Worm (Caenorhabditis elegans): ENCODE measurements around the gene apt-9.

The apt-9 gene

ce11 chrX:11095480-11095879 is 27.2 kb downstream of the apt-9 start:
- TF ChIP-seq unc-42 (tag; optimal IDR thresholded peaks at IDR 0.05) (peak; percentile 68), ceh-14 (tag; optimal IDR thresholded peaks at IDR 0.05) (peak; percentile 37), ceh-30 (tag; optimal IDR thresholded peaks at IDR 0.05) (no peak), odd-2 (tag; optimal IDR thresholded peaks at IDR 0.05) (no peak), K09A11.1 (tag; optimal IDR thresholded peaks at IDR 0.05; ENCODE audit: insufficient read depth) (peak; percentile 34), pha-2 (tag; optimal IDR thresholded peaks at IDR 0.05) (peak; percentile 65), eyg-1 (tag; optimal IDR thresholded peaks at IDR 0.05) (peak; percentile 66), hlh-6 (tag; optimal IDR thresholded peaks at IDR 0.05) (peak; percentile 87), mec-3 (tag; optimal IDR thresholded peaks at IDR 0.05; ENCODE audit: borderline replicate concordance) (peak; percentile 40), fkh-6 (tag; optimal IDR thresholded peaks at IDR 0.05) (peak; percentile 69), fax-1 (tag; optimal IDR thresholded peaks at IDR 0.05) (peak; percentile 56), T23F11.4 (GFP tag; optimal IDR thresholded peaks at IDR 0.05) (peak; percentile 39), pat-9 (tag; optimal IDR thresholded peaks at IDR 0.05) (peak; percentile 71), tbx-2 (tag; optimal IDR thresholded peaks at IDR 0.05) (peak; percentile 80), ztf-16 (tag; optimal IDR thresholded peaks at IDR 0.05) (peak; percentile 66), ama-1 (optimal IDR thresholded peaks at IDR 0.05) (no peak), syd-9 (tag; optimal IDR thresholded peaks at IDR 0.05) (peak; percentile 59), ceh-18 (tag; optimal IDR thresholded peaks at IDR 0.05) (peak; percentile 76), ceh-6 (GFP tag; optimal IDR thresholded peaks at IDR 0.05) (peak; percentile 77), sox-4 (tag; optimal IDR thresholded peaks at IDR 0.05) (peak; percentile 40), dve-1 (tag; optimal IDR thresholded peaks at IDR 0.05) (peak; percentile 65), ttx-3 (tag; optimal IDR thresholded peaks at IDR 0.05) (peak; percentile 73), hlh-8 (tag; optimal IDR thresholded peaks at IDR 0.05) (peak; percentile 62), pha-4 (tag; optimal IDR thresholded peaks at IDR 0.05) (no peak), sox-2 (GFP tag; IDR thresholded peaks at IDR 0.05) (peak; percentile 63), ceh-48 (tag; optimal IDR thresholded peaks at IDR 0.05) (peak; percentile 62), ceh-9 (tag; optimal IDR thresholded peaks at IDR 0.05) (no peak), K02D7.2 (tag; optimal IDR thresholded peaks at IDR 0.05) (peak; percentile 35), lin-11 (tag; optimal IDR thresholded peaks at IDR 0.05) (peak; percentile 53), hlh-13 (GFP tag; optimal IDR thresholded peaks at IDR 0.05) (peak; percentile 34), pax-1 (tag; optimal IDR thresholded peaks at IDR 0.05) (no peak), nhr-11 (tag; optimal IDR thresholded peaks at IDR 0.05) (no peak), ceh-24 (tag; optimal IDR thresholded peaks at IDR 0.05) (no peak), elt-2 (tag; optimal IDR thresholded peaks at IDR 0.05) (peak; percentile 83), lim-6 (tag; optimal IDR thresholded peaks at IDR 0.05) (peak; percentile 62), gmeb-2 (tag; optimal IDR thresholded peaks at IDR 0.05) (no peak), C38D4.7 (GFP tag; optimal IDR thresholded peaks at IDR 0.05) (peak; percentile 66), sdc-2 (tag; optimal IDR thresholded peaks at IDR 0.05) (peak; percentile 97), fkh-10 (GFP tag; optimal IDR thresholded peaks at IDR 0.05) (peak; percentile 56), che-1 (tag; optimal IDR thresholded peaks at IDR 0.05) (peak; percentile 78), nfya-1 (tag; optimal IDR thresholded peaks at IDR 0.05) (peak; percentile 73), hlh-15 (tag; optimal IDR thresholded peaks at IDR 0.05) (no peak), ets-4 (tag; optimal IDR thresholded peaks at IDR 0.05) (peak; percentile 22), hlh-30 (tag; optimal IDR thresholded peaks at IDR 0.05; ENCODE audit: insufficient read depth) (peak; percentile 20), ceh-31 (tag; optimal IDR thresholded peaks at IDR 0.05) (peak; percentile 78), ceh-34 (tag; optimal IDR thresholded peaks at IDR 0.05) (peak; percentile 75), pros-1 (tag; optimal IDR thresholded peaks at IDR 0.05) (no peak), ceh-45 (GFP tag; IDR thresholded peaks at IDR 0.05) (peak; percentile 63; the same call in 1 of the 2 replicates), rnt-1 (tag; optimal IDR thresholded peaks at IDR 0.05) (peak; percentile 78), zip-5 (tag; optimal IDR thresholded peaks at IDR 0.05) (no peak), ref-2 (tag; optimal IDR thresholded peaks at IDR 0.05) (peak; percentile 84), dmd-4 (tag; optimal IDR thresholded peaks at IDR 0.05; ENCODE audit: borderline replicate concordance) (peak; percentile 61), unc-55 (GFP tag; optimal IDR thresholded peaks at IDR 0.05) (no peak)

Data from whole organism, late embryonic.